Fruit fly (Drosophila melanogaster) whole organism, prepupa: ENCODE results near the gene Kap3.

ENCODE experiments used
- Blimp-1 ChIP-seq: fragments of 200-800 bp; sonication (Bioruptor generic); optimal IDR thresholded peaks from 3 replicates; lab custom pipeline; 2017; ENCODE audit warnings: missing biosample characterization, missing genetic modification characterization, mild to moderate bottlenecking, moderate library complexity, missing genetic modification reagents
- CG10669 ChIP-seq: fragments of 200-800 bp; sonication (Bioruptor generic); optimal IDR thresholded peaks from 3 replicates; lab custom pipeline; 2018; ENCODE audit warnings: missing biosample characterization, mild to moderate bottlenecking, missing genetic modification characterization, moderate library complexity
- CG11294 ChIP-seq: fragments of 200-800 bp; sonication (Bioruptor generic); IDR thresholded peaks from 2 replicates; pipeline ENCODE4 v1.3.6; 2022; ENCODE audit warnings: missing biosample characterization, missing genetic modification characterization
- CG11762 ChIP-seq: fragments of 200-800 bp; sonication (Bioruptor generic); optimal IDR thresholded peaks from 3 replicates; lab custom pipeline; 2016; ENCODE audit warnings: missing biosample characterization, missing genetic modification characterization; ENCODE audit not compliant: insufficient read depth
- CG11902 ChIP-seq: fragments of 200-800 bp; sonication (Bioruptor generic); optimal IDR thresholded peaks from 3 replicates; lab custom pipeline; 2016; ENCODE audit warnings: missing biosample characterization, missing genetic modification characterization
- CG15336 ChIP-seq: fragments of 200-800 bp; sonication (Bioruptor generic); IDR thresholded peaks from 2 replicates; pipeline ENCODE4 v1.3.6; 2022; ENCODE audit warnings: missing biosample characterization, missing genetic modification characterization
- CG1621 ChIP-seq: fragments of 200-800 bp; sonication (Bioruptor generic); optimal IDR thresholded peaks from 3 replicates; lab custom pipeline; 2018; ENCODE audit warnings: missing biosample characterization, mild to moderate bottlenecking, missing genetic modification characterization
- CG16779 ChIP-seq: fragments of 200-800 bp; sonication (Bioruptor generic); optimal IDR thresholded peaks from 3 replicates; lab custom pipeline; 2017; ENCODE audit warnings: missing biosample characterization, mild to moderate bottlenecking, missing genetic modification characterization
- CG31627 ChIP-seq: fragments of 200-800 bp; sonication (Bioruptor generic); optimal IDR thresholded peaks from 3 replicates; lab custom pipeline; 2016; ENCODE audit warnings: missing biosample characterization, missing genetic modification characterization
- CG32006 ChIP-seq: fragments of 200-800 bp; sonication (Bioruptor generic); optimal IDR thresholded peaks from 3 replicates; lab custom pipeline; 2017; ENCODE audit warnings: missing biosample characterization, mild to moderate bottlenecking, missing genetic modification characterization
- CG34406 ChIP-seq: fragments of 200-800 bp; sonication (Bioruptor generic); optimal IDR thresholded peaks from 3 replicates; lab custom pipeline; 2016; ENCODE audit warnings: missing biosample characterization, missing genetic modification characterization
- CG4318 ChIP-seq: fragments of 200-800 bp; sonication (Bioruptor generic); optimal IDR thresholded peaks from 3 replicates; lab custom pipeline; 2017; ENCODE audit warnings: missing biosample characterization, mild to moderate bottlenecking, missing genetic modification characterization
- CG6163 ChIP-seq: fragments of 200-800 bp; sonication (Bioruptor generic); IDR thresholded peaks from 3 replicates; pipeline ENCODE4 v1.3.6; 2022; ENCODE audit warnings: missing biosample characterization, missing genetic modification characterization
- CG6276 ChIP-seq: fragments of 200-800 bp; sonication (Bioruptor generic); optimal IDR thresholded peaks from 2 replicates; lab custom pipeline; 2017; ENCODE audit warnings: missing biosample characterization, mild to moderate bottlenecking, missing genetic modification characterization
- CG6792 ChIP-seq: fragments of 200-800 bp; sonication (Bioruptor generic); optimal IDR thresholded peaks from 3 replicates; lab custom pipeline; 2016; ENCODE audit warnings: missing biosample characterization, missing genetic modification characterization
- CG6808 ChIP-seq: fragments of 200-800 bp; sonication (Bioruptor generic); optimal IDR thresholded peaks from 3 replicates; lab custom pipeline; 2017; ENCODE audit warnings: missing biosample characterization, missing genetic modification characterization, mild to moderate bottlenecking, moderate library complexity, missing genetic modification reagents
- CG6854 ChIP-seq: fragments of 200-800 bp; sonication (Bioruptor generic); optimal IDR thresholded peaks from 2 replicates; lab custom pipeline; 2017; ENCODE audit warnings: missing biosample characterization, mild to moderate bottlenecking, missing genetic modification characterization
- CG7368 ChIP-seq: fragments of 200-800 bp; sonication (Bioruptor generic); optimal IDR thresholded peaks from 3 replicates; lab custom pipeline; 2016; ENCODE audit warnings: missing biosample characterization, missing genetic modification characterization
- CG8119 ChIP-seq: fragments of 200-800 bp; sonication (Bioruptor generic); IDR thresholded peaks from 3 replicates; pipeline ENCODE4 v1.3.6; 2022; ENCODE audit warnings: missing biosample characterization, missing genetic modification characterization
- CG8319 ChIP-seq: fragments of 200-800 bp; sonication (Bioruptor generic); optimal IDR thresholded peaks from 3 replicates; lab custom pipeline; 2016; ENCODE audit warnings: missing biosample characterization, missing genetic modification characterization
- CG9139 ChIP-seq: fragments of 200-800 bp; sonication (Bioruptor generic); optimal IDR thresholded peaks from 3 replicates; lab custom pipeline; 2017; ENCODE audit warnings: missing biosample characterization, mild to moderate bottlenecking, missing genetic modification characterization
- Eip75B ChIP-seq: fragments of 200-800 bp; sonication (Bioruptor generic); optimal IDR thresholded peaks from 3 replicates; lab custom pipeline; 2016; ENCODE audit warnings: missing biosample characterization, missing genetic modification characterization
- Eip78C ChIP-seq: fragments of 200-800 bp; sonication (Bioruptor generic); peaks from one replicate; lab custom pipeline; 2016; ENCODE audit warnings: missing biosample characterization, missing genetic modification characterization
- Eip93F ChIP-seq: fragments of 200-800 bp; sonication (Bioruptor generic); optimal IDR thresholded peaks from 2 replicates; lab custom pipeline; 2016; ENCODE audit warnings: missing biosample characterization, mild to moderate bottlenecking, missing genetic modification characterization
- Ets21C ChIP-seq: fragments of 200-800 bp; sonication (Bioruptor generic); optimal IDR thresholded peaks from 3 replicates; lab custom pipeline; 2016; ENCODE audit warnings: missing biosample characterization, missing genetic modification characterization
- Ets96B ChIP-seq: fragments of 200-800 bp; optimal IDR thresholded peaks from 2 replicates; lab custom pipeline; 2019; ENCODE audit warnings: missing biosample characterization, mild to moderate bottlenecking, missing genetic modification characterization, moderate library complexity
- Gug ChIP-seq: fragments of 200-800 bp; sonication (Bioruptor generic); IDR thresholded peaks from 2 replicates; pipeline ENCODE4 v1.3.6; 2022; ENCODE audit warnings: missing biosample characterization, missing genetic modification characterization
- Hr38 ChIP-seq: sonication (Bioruptor generic); optimal IDR thresholded peaks from 2 replicates; lab custom pipeline; 2016; ENCODE audit warnings: missing biosample characterization, missing genetic modification characterization
- Hr39 ChIP-seq: fragments of 200-800 bp; sonication (Bioruptor generic); optimal IDR thresholded peaks from 2 replicates; lab custom pipeline; 2016; ENCODE audit warnings: missing biosample characterization, missing genetic modification characterization
- Hr4 ChIP-seq: fragments of 200-800 bp; sonication (Bioruptor generic); optimal IDR thresholded peaks from 3 replicates; lab custom pipeline; 2016; ENCODE audit warnings: missing biosample characterization, missing genetic modification characterization
- Lpt ChIP-seq: fragments of 200-800 bp; sonication (Bioruptor generic); optimal IDR thresholded peaks from 3 replicates; lab custom pipeline; 2016; ENCODE audit warnings: missing biosample characterization, missing genetic modification characterization
- OdsH ChIP-seq: fragments of 200-800 bp; sonication (Bioruptor generic); optimal IDR thresholded peaks from 3 replicates; lab custom pipeline; 2016; ENCODE audit warnings: missing biosample characterization, missing genetic modification characterization
- Smox ChIP-seq: fragments of 200-800 bp; sonication (Bioruptor generic); optimal IDR thresholded peaks from 3 replicates; lab custom pipeline; 2016; ENCODE audit warnings: missing biosample characterization, missing genetic modification characterization
- Sox102F ChIP-seq: fragments of 200-800 bp; sonication (Bioruptor generic); optimal IDR thresholded peaks from 2 replicates; lab custom pipeline; 2016; ENCODE audit warnings: missing biosample characterization, mild to moderate bottlenecking, missing genetic modification characterization
- Sox14 ChIP-seq: fragments of 200-800 bp; sonication (Bioruptor generic); optimal IDR thresholded peaks from 3 replicates; lab custom pipeline; 2016; ENCODE audit warnings: missing biosample characterization, missing genetic modification characterization
- Sox15 ChIP-seq: fragments of 200-800 bp; sonication (Bioruptor generic); optimal IDR thresholded peaks from 3 replicates; lab custom pipeline; 2016; ENCODE audit warnings: missing biosample characterization, missing genetic modification characterization
- achi ChIP-seq: fragments of 200-800 bp; sonication (Bioruptor generic); optimal IDR thresholded peaks from 3 replicates; lab custom pipeline; 2016; ENCODE audit warnings: missing biosample characterization, missing genetic modification characterization
- acj6 ChIP-seq: fragments of 200-800 bp; sonication (Bioruptor generic); optimal IDR thresholded peaks from 3 replicates; lab custom pipeline; 2016; ENCODE audit warnings: missing biosample characterization, missing genetic modification characterization
- cyc ChIP-seq: fragments of 200-800 bp; sonication (Bioruptor generic); optimal IDR thresholded peaks from 3 replicates; lab custom pipeline; 2016; ENCODE audit warnings: missing biosample characterization, missing genetic modification characterization
- dac ChIP-seq: fragments of 200-800 bp; sonication (Bioruptor generic); optimal IDR thresholded peaks from 2 replicates; lab custom pipeline; 2017; ENCODE audit warnings: missing biosample characterization, mild to moderate bottlenecking, missing genetic modification characterization
- dsx ChIP-seq: fragments of 200-800 bp; optimal IDR thresholded peaks from 3 replicates; lab custom pipeline; 2019; ENCODE audit warnings: missing biosample characterization, mild to moderate bottlenecking, missing genetic modification characterization, moderate library complexity; ENCODE audit not compliant: poor library complexity, severe bottlenecking
- eg ChIP-seq: fragments of 200-800 bp; sonication (Bioruptor generic); IDR thresholded peaks from 3 replicates; pipeline ENCODE4 v1.3.6; 2022; ENCODE audit warnings: missing biosample characterization, missing genetic modification characterization
- esn ChIP-seq: fragments of 200-800 bp; sonication (Bioruptor generic); optimal IDR thresholded peaks from 2 replicates; lab custom pipeline; 2016; ENCODE audit warnings: missing biosample characterization, mild to moderate bottlenecking, missing genetic modification characterization, moderate library complexity
- fd59A ChIP-seq: fragments of 200-800 bp; sonication (Bioruptor generic); optimal IDR thresholded peaks from 2 replicates; lab custom pipeline; 2017; ENCODE audit warnings: missing biosample characterization, mild to moderate bottlenecking, missing genetic modification characterization, missing genetic modification reagents
- fkh ChIP-seq: fragments of 200-800 bp; sonication (Bioruptor generic); optimal IDR thresholded peaks from 3 replicates; lab custom pipeline; 2017; ENCODE audit warnings: missing biosample characterization, mild to moderate bottlenecking, missing genetic modification characterization, moderate library complexity
- lz ChIP-seq: fragments of 200-800 bp; sonication (Bioruptor generic); optimal IDR thresholded peaks from 3 replicates; lab custom pipeline; 2016; ENCODE audit warnings: missing biosample characterization, missing genetic modification characterization
- net ChIP-seq: fragments of 200-800 bp; sonication (Bioruptor generic); optimal IDR thresholded peaks from 3 replicates; lab custom pipeline; 2016; ENCODE audit warnings: missing biosample characterization, missing genetic modification characterization
- salr ChIP-seq, 2 experiments: fragments of 200-800 bp; sonication (Bioruptor generic); optimal IDR thresholded peaks; 3 replicates each; lab custom pipeline; 2016 to 2018; ENCODE audit warnings: missing biosample characterization in 2 of 2, missing genetic modification characterization in 2 of 2, mild to moderate bottlenecking in 1 of 2
- spab ChIP-seq: fragments of 200-800 bp; sonication (Bioruptor generic); optimal IDR thresholded peaks from 2 replicates; lab custom pipeline; 2017; ENCODE audit warnings: missing biosample characterization, mild to moderate bottlenecking, missing genetic modification characterization, missing genetic modification reagents
- topi ChIP-seq: fragments of 200-800 bp; sonication (Bioruptor generic); optimal IDR thresholded peaks from 3 replicates; lab custom pipeline; 2016; ENCODE audit warnings: missing biosample characterization, missing genetic modification characterization
- vri ChIP-seq: fragments of 200-800 bp; sonication (Bioruptor generic); optimal IDR thresholded peaks from 3 replicates; lab custom pipeline; 2016; ENCODE audit warnings: missing biosample characterization, mild to moderate bottlenecking, missing genetic modification characterization

Gene Kap3

DNA sequence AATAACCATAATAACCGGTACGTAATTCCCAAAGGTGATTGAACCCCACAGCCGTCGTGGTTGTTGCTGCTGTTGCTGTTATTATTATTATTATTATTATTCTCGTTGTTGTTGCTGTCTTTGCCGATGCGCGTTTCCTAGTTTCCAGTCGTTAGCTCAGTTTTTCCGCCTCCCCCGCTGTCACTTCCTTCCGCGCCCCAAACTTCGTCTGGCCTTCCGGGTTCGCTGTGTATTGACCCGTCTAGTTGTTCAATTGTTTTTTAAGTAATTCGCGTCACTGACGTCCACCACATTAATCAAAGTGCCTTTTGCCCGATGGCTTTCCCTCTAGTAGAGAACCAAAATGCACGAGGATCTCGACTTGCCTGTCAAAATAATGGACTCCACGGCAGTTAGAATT, 31.7 kb upstream of the Kap3 start:
- TF ChIP-seq topi, result no peak
- no peak for TF ChIP-seq Sox102F
- no peak for TF ChIP-seq Smox (GFP tag; lab: Kevin White, UChicago)
- no peak for TF ChIP-seq CG6276 (GFP tag; lab: Kevin White, UChicago)
- TF ChIP-seq CG11902, result no peak
- no peak for TF ChIP-seq CG11294 (GFP tag; lab: Robert Waterston, UW)

DNA sequence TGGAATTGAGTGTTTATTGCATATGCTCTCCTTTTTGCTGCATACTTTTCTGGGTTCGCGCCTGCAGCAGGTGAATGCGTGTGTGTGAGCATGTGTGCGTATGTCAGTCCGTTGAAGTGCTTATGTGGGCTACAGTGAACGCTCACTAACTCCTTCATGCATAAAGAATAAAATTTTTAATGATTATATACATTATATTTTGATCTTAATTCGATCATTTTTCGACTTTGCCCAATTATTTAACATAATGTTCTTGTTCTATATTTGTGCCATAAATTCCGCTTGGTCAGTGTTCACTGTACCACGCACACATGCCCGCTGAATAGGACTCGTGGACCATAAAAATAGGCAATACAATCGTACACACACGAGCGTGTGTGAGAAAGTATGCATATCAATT, 30.9 kb upstream of the Kap3 start:
- TF ChIP-seq spab (GFP tag; lab: Kevin White, UChicago), result no peak
- peak; percentile 54; the same call in 1 of the 3 replicates for TF ChIP-seq CG6163 (GFP tag; lab: Robert Waterston, UW)
- TF ChIP-seq fkh, result no peak
- TF ChIP-seq vri (GFP tag; lab: Kevin White, UChicago), result no peak
- TF ChIP-seq Ets96B (tag; lab: Kevin White, UChicago), result peak; percentile 1
- no peak for TF ChIP-seq Lpt (GFP tag; lab: Kevin White, UChicago)
- TF ChIP-seq CG10669 (GFP tag; lab: Kevin White, UChicago), result peak; percentile 10
- TF ChIP-seq achi (GFP tag; lab: Kevin White, UChicago), result no peak
- peak; percentile 15 for TF ChIP-seq Eip75B (GFP tag; lab: Kevin White, UChicago)
- no peak for TF ChIP-seq CG34406
- TF ChIP-seq CG1621, result no peak
- TF ChIP-seq Hr38, result no peak
- TF ChIP-seq Eip78C (GFP tag; lab: Kevin White, UChicago), result peak; percentile 81
- TF ChIP-seq CG15336, result peak; percentile 65
- no peak for TF ChIP-seq CG6808 (GFP tag; lab: Kevin White, UChicago)
- no peak for TF ChIP-seq acj6 (GFP tag; lab: Kevin White, UChicago)
- TF ChIP-seq dsx, result peak; percentile 45
- TF ChIP-seq cyc, result no peak
- TF ChIP-seq CG4318 (GFP tag; lab: Kevin White, UChicago), result no peak
- no peak for TF ChIP-seq Eip93F (GFP tag; lab: Kevin White, UChicago)
- no peak for TF ChIP-seq Blimp-1
- TF ChIP-seq fd59A (GFP tag; lab: Kevin White, UChicago), result no peak
- TF ChIP-seq topi, result no peak
- TF ChIP-seq Smox (GFP tag; lab: Kevin White, UChicago), result no peak
- TF ChIP-seq CG6854 (GFP tag; lab: Kevin White, UChicago), result no peak
- TF ChIP-seq CG9139 (GFP tag; lab: Kevin White, UChicago), result no peak
- no peak for TF ChIP-seq CG11762 (GFP tag; lab: Kevin White, UChicago)
- TF ChIP-seq esn (GFP tag; lab: Kevin White, UChicago), result peak; percentile 0
- no peak for TF ChIP-seq CG7368 (GFP tag; lab: Kevin White, UChicago)
- TF ChIP-seq OdsH (GFP tag; lab: Kevin White, UChicago), result no peak
- TF ChIP-seq CG31627 (GFP tag; lab: Kevin White, UChicago), result no peak
- TF ChIP-seq CG16779, result no peak
- no peak for TF ChIP-seq CG11902
- no peak for TF ChIP-seq lz (GFP tag; lab: Kevin White, UChicago)
- TF ChIP-seq net (GFP tag; lab: Kevin White, UChicago), result peak; percentile 6
- no peak for TF ChIP-seq Ets21C (GFP tag; lab: Kevin White, UChicago)
- no peak for TF ChIP-seq CG6276 (GFP tag; lab: Kevin White, UChicago)
- TF ChIP-seq Sox14 (GFP tag; lab: Kevin White, UChicago), result no peak
- TF ChIP-seq Hr39 (GFP tag; lab: Kevin White, UChicago), result no peak
- TF ChIP-seq dac (GFP tag; lab: Kevin White, UChicago), result no peak
- no peak for TF ChIP-seq CG8319
- peak; percentile 60 for TF ChIP-seq Gug
- peak; percentile 74; the same call in 2 of the 3 replicates for TF ChIP-seq eg
- no peak for TF ChIP-seq Hr4 (GFP tag; lab: Kevin White, UChicago)
- TF ChIP-seq CG32006 (GFP tag; lab: Kevin White, UChicago), result peak; percentile 27
- TF ChIP-seq CG6792 (GFP tag; lab: Kevin White, UChicago), result no peak
- peak; percentile 35; the same call in 1 of the 3 replicates for TF ChIP-seq CG8119 (GFP tag; lab: Robert Waterston, UW)
- TF ChIP-seq Sox15, result no peak
- no peak for TF ChIP-seq salr (GFP tag; optimal IDR thresholded peaks at IDR 0.05; lab: Kevin White, UChicago)
